Fruit fly (Drosophila melanogaster) whole organism, embryonic: Measurements from ENCODE around the gene Cyp313a1.

Experiments
- ATbp ChIP-seq: fragments of 200-800 bp; sonication (Bioruptor generic); optimal IDR thresholded peaks from 2 replicates; lab custom pipeline; 2017; ENCODE audit warnings: missing biosample characterization, mild to moderate bottlenecking, missing genetic modification characterization, missing genetic modification reagents
- CG1233 ChIP-seq: fragments of 200-800 bp; sonication (Bioruptor generic); optimal IDR thresholded peaks from 4 replicates; lab custom pipeline; 2018; ENCODE audit warnings: missing biosample characterization, mild to moderate bottlenecking, missing genetic modification characterization
- CG14014 ChIP-seq: fragments of 200-800 bp; sonication (Bioruptor generic); IDR thresholded peaks from 2 replicates; pipeline ENCODE4 v1.3.6; 2022; ENCODE audit warnings: missing biosample characterization, missing genetic modification characterization
- CG14710 ChIP-seq: fragments of 200-800 bp; sonication (Bioruptor generic); optimal IDR thresholded peaks from 3 replicates; lab custom pipeline; 2019; ENCODE audit warnings: missing biosample characterization, mild to moderate bottlenecking, missing genetic modification characterization, moderate library complexity
- CG15601 ChIP-seq: fragments of 200-800 bp; sonication (Bioruptor generic); optimal IDR thresholded peaks from 3 replicates; lab custom pipeline; 2019; ENCODE audit warnings: missing biosample characterization, mild to moderate bottlenecking, missing genetic modification characterization, moderate library complexity
- CG15696 ChIP-seq: fragments of 200-800 bp; sonication (Bioruptor generic); optimal IDR thresholded peaks from 2 replicates; lab custom pipeline; 2019; ENCODE audit warnings: missing biosample characterization, mild to moderate bottlenecking, missing genetic modification characterization, moderate library complexity
- CG18011 ChIP-seq: fragments of 200-800 bp; sonication (Bioruptor generic); optimal IDR thresholded peaks from 2 replicates; lab custom pipeline; 2017; ENCODE audit warnings: missing biosample characterization, missing genetic modification characterization, mild to moderate bottlenecking, moderate library complexity, missing genotype
- CG18476 ChIP-seq: fragments of 200-800 bp; sonication (Bioruptor generic); optimal IDR thresholded peaks from 2 replicates; lab custom pipeline; 2016; ENCODE audit warnings: missing biosample characterization, mild to moderate bottlenecking, missing genetic modification characterization
- CG3838 ChIP-seq: fragments of 200-800 bp; sonication (Bioruptor generic); optimal IDR thresholded peaks from 3 replicates; lab custom pipeline; 2016; ENCODE audit warnings: missing biosample characterization, missing genetic modification characterization
- CG42726 ChIP-seq: fragments of 200-800 bp; sonication (Bioruptor generic); IDR thresholded peaks from 2 replicates; pipeline ENCODE4 v1.3.6; 2022; ENCODE audit warnings: missing biosample characterization, missing genetic modification characterization; ENCODE audit not compliant: partially characterized antibody
- CG5245 ChIP-seq: fragments of 200-800 bp; sonication (Bioruptor generic); optimal IDR thresholded peaks from 3 replicates; lab custom pipeline; 2016; ENCODE audit warnings: missing biosample characterization, missing genetic modification characterization
- CG7839 ChIP-seq: fragments of 200-800 bp; sonication (Bioruptor generic); optimal IDR thresholded peaks from 3 replicates; lab custom pipeline; 2018; ENCODE audit warnings: missing biosample characterization, mild to moderate bottlenecking, missing genetic modification characterization, moderate library complexity
- CG7963 ChIP-seq: fragments of 200-800 bp; sonication (Bioruptor generic); IDR thresholded peaks from 3 replicates; pipeline ENCODE4 v1.3.6; 2022; ENCODE audit warnings: missing biosample characterization, missing genetic modification characterization; ENCODE audit not compliant: partially characterized antibody
- CG8359 ChIP-seq: fragments of 200-800 bp; sonication (Bioruptor generic); optimal IDR thresholded peaks from 2 replicates; lab custom pipeline; 2017; ENCODE audit warnings: missing biosample characterization, mild to moderate bottlenecking, missing genetic modification characterization, borderline replicate concordance
- Chrac-16 ChIP-seq: fragments of 200-800 bp; sonication (Bioruptor generic); optimal IDR thresholded peaks from 3 replicates; lab custom pipeline; 2016; ENCODE audit warnings: missing biosample characterization, missing genetic modification characterization
- CoRest ChIP-seq: fragments of 200-800 bp; sonication (Bioruptor generic); optimal IDR thresholded peaks from 3 replicates; lab custom pipeline; 2018; ENCODE audit warnings: missing biosample characterization, mild to moderate bottlenecking, missing genetic modification characterization, moderate library complexity
- D19B ChIP-seq: fragments of 200-800 bp; sonication (Bioruptor generic); optimal IDR thresholded peaks from 2 replicates; lab custom pipeline; 2017; ENCODE audit warnings: missing biosample characterization, mild to moderate bottlenecking, missing genetic modification characterization
- H15 ChIP-seq: fragments of 200-800 bp; sonication (Bioruptor generic); IDR thresholded peaks from 3 replicates; pipeline ENCODE4 v1.3.6; 2022; ENCODE audit warnings: missing biosample characterization, missing genetic modification characterization
- Hand ChIP-seq: fragments of 200-800 bp; sonication (Bioruptor generic); optimal IDR thresholded peaks from 2 replicates; lab custom pipeline; 2017; ENCODE audit warnings: mild to moderate bottlenecking, missing biosample characterization, missing genetic modification reagents, missing genetic modification characterization
- Hmr ChIP-seq: fragments of 200-800 bp; sonication (Bioruptor generic); optimal IDR thresholded peaks from 3 replicates; lab custom pipeline; 2017; ENCODE audit warnings: mild to moderate bottlenecking, missing biosample characterization, missing genetic modification reagents, missing genetic modification characterization
- Hr39 ChIP-seq: fragments of >200 bp; optimal IDR thresholded peaks from 2 replicates; lab custom pipeline; 2017
- Hr51 ChIP-seq, 2 experiments: fragments of 200-800 bp; sonication (Bioruptor generic); optimal IDR thresholded peaks; 2 replicates in 1 of 2; 3 replicates in 1 of 2; lab custom pipeline; 2016 to 2018; ENCODE audit warnings: missing biosample characterization in 2 of 2, missing genetic modification characterization in 2 of 2, mild to moderate bottlenecking in 1 of 2, moderate library complexity in 1 of 2
- Jarid2 ChIP-seq: fragments of 200-800 bp; sonication (Bioruptor generic); optimal IDR thresholded peaks from 3 replicates; lab custom pipeline; 2017; ENCODE audit warnings: mild to moderate bottlenecking, missing biosample characterization, missing genetic modification reagents, missing genetic modification characterization
- MESR4 ChIP-seq: fragments of 200-800 bp; sonication (Bioruptor generic); optimal IDR thresholded peaks from 2 replicates; lab custom pipeline; 2018; ENCODE audit warnings: missing biosample characterization, mild to moderate bottlenecking, missing genetic modification characterization, moderate library complexity
- MTF-1 ChIP-seq: fragments of 200-800 bp; sonication (Bioruptor generic); optimal IDR thresholded peaks from 2 replicates; lab custom pipeline; 2018; ENCODE audit warnings: missing biosample characterization, mild to moderate bottlenecking, missing genetic modification characterization, borderline replicate concordance
- NfI ChIP-seq: fragments of 200-800 bp; sonication (Bioruptor generic); optimal IDR thresholded peaks from 3 replicates; lab custom pipeline; 2018; ENCODE audit warnings: missing biosample characterization, mild to moderate bottlenecking, missing genetic modification characterization, moderate library complexity
- Ptx1 ChIP-seq: fragments of 200-800 bp; sonication (Bioruptor generic); IDR thresholded peaks from 2 replicates; pipeline ENCODE4 v1.3.6; 2022; ENCODE audit warnings: missing biosample characterization, missing genetic modification characterization
- Sox100B ChIP-seq: fragments of 200-800 bp; sonication (Bioruptor generic); optimal IDR thresholded peaks from 3 replicates; lab custom pipeline; 2018; ENCODE audit warnings: missing biosample characterization, mild to moderate bottlenecking, missing genetic modification characterization
- Usf ChIP-seq: fragments of 200-800 bp; sonication (Bioruptor generic); optimal IDR thresholded peaks from 2 replicates; lab custom pipeline; 2017; ENCODE audit warnings: missing genotype, missing biosample characterization, missing genetic modification characterization
- YL-1 ChIP-seq: fragments of 200-800 bp; sonication (Bioruptor generic); optimal IDR thresholded peaks from 3 replicates; lab custom pipeline; 2017; ENCODE audit warnings: missing biosample characterization, mild to moderate bottlenecking, missing genetic modification characterization
- bab2 ChIP-seq: fragments of 200-800 bp; sonication (Bioruptor generic); optimal IDR thresholded peaks from 2 replicates; lab custom pipeline; 2016; ENCODE audit warnings: missing biosample characterization, missing genetic modification characterization
- chinmo ChIP-seq: fragments of 200-800 bp; sonication (Bioruptor generic); IDR thresholded peaks from 4 replicates; pipeline ENCODE4 v1.3.6; 2022; ENCODE audit warnings: missing biosample characterization, missing genetic modification characterization; ENCODE audit not compliant: partially characterized antibody
- ci ChIP-seq: fragments of 200-800 bp; sonication (Bioruptor generic); IDR thresholded peaks from 3 replicates; pipeline ENCODE4 v1.3.6; 2022; ENCODE audit warnings: missing biosample characterization, missing genetic modification characterization
- crc ChIP-seq: fragments of 200-800 bp; sonication (Bioruptor generic); optimal IDR thresholded peaks from 2 replicates; lab custom pipeline; 2016; ENCODE audit warnings: missing biosample characterization, missing genetic modification characterization
- dan ChIP-seq: fragments of 200-800 bp; sonication (Bioruptor generic); IDR thresholded peaks from 2 replicates; pipeline ENCODE4 v1.3.6; 2022; ENCODE audit warnings: missing biosample characterization, missing genetic modification characterization
- dm ChIP-seq: fragments of 200-800 bp; sonication (Bioruptor generic); optimal IDR thresholded peaks from 3 replicates; lab custom pipeline; 2016; ENCODE audit warnings: missing biosample characterization, missing genetic modification characterization
- dmrt99B ChIP-seq: fragments of 200-800 bp; sonication (Bioruptor generic); optimal IDR thresholded peaks from 2 replicates; lab custom pipeline; 2018; ENCODE audit warnings: missing biosample characterization, mild to moderate bottlenecking, missing genetic modification characterization, moderate library complexity
- ftz-f1 ChIP-seq: fragments of 200-800 bp; sonication (Bioruptor generic); optimal IDR thresholded peaks from 2 replicates; lab custom pipeline; 2016; ENCODE audit warnings: missing biosample characterization, missing genetic modification characterization
- gsb-n ChIP-seq: fragments of 200-800 bp; sonication (Bioruptor generic); optimal IDR thresholded peaks from 3 replicates; lab custom pipeline; 2018; ENCODE audit warnings: missing biosample characterization, mild to moderate bottlenecking, missing genetic modification characterization
- jumu ChIP-seq: fragments of 200-800 bp; sonication (Bioruptor generic); optimal IDR thresholded peaks from 3 replicates; lab custom pipeline; 2016; ENCODE audit warnings: missing biosample characterization, missing genetic modification characterization
- onecut ChIP-seq: fragments of 200-800 bp; sonication (Bioruptor generic); IDR thresholded peaks from 2 replicates; pipeline ENCODE4 v1.3.6; 2022; ENCODE audit warnings: missing biosample characterization, missing genetic modification characterization
- rib ChIP-seq: fragments of 200-800 bp; sonication (Bioruptor generic); IDR thresholded peaks from 2 replicates; pipeline ENCODE4 v1.3.6; 2022; ENCODE audit warnings: missing biosample characterization, missing genetic modification characterization
- scrt ChIP-seq: fragments of 200-800 bp; sonication (Bioruptor generic); optimal IDR thresholded peaks from 2 replicates; lab custom pipeline; 2018; ENCODE audit warnings: missing biosample characterization, mild to moderate bottlenecking, missing genetic modification characterization, moderate library complexity
- slou ChIP-seq: fragments of 200-800 bp; sonication (Bioruptor generic); optimal IDR thresholded peaks from 3 replicates; lab custom pipeline; 2016; ENCODE audit warnings: missing biosample characterization, missing genetic modification characterization
- stc ChIP-seq: fragments of 200-800 bp; sonication (Bioruptor generic); IDR thresholded peaks from 2 replicates; pipeline ENCODE4 v1.3.6; 2022; ENCODE audit warnings: missing biosample characterization, missing genetic modification characterization
- sug ChIP-seq: fragments of 200-800 bp; optimal IDR thresholded peaks from 2 replicates; lab custom pipeline; 2019; ENCODE audit warnings: missing biosample characterization, mild to moderate bottlenecking, missing genetic modification characterization, moderate library complexity
- unc-4 ChIP-seq: fragments of 200-800 bp; sonication (Bioruptor generic); IDR thresholded peaks from 2 replicates; pipeline ENCODE4 v1.3.6; 2022; ENCODE audit warnings: missing biosample characterization, missing genetic modification characterization; ENCODE audit not compliant: partially characterized antibody
- unpg ChIP-seq: fragments of 200-800 bp; sonication (Bioruptor generic); optimal IDR thresholded peaks from 3 replicates; lab custom pipeline; 2018; ENCODE audit warnings: missing biosample characterization, mild to moderate bottlenecking, missing genetic modification characterization, moderate library complexity
- z ChIP-seq: fragments of 200-800 bp; sonication (Bioruptor generic); IDR thresholded peaks from 3 replicates; pipeline ENCODE4 v1.3.6; 2022; ENCODE audit warnings: missing biosample characterization, missing genetic modification characterization

The Cyp313a1 gene

DNA sequence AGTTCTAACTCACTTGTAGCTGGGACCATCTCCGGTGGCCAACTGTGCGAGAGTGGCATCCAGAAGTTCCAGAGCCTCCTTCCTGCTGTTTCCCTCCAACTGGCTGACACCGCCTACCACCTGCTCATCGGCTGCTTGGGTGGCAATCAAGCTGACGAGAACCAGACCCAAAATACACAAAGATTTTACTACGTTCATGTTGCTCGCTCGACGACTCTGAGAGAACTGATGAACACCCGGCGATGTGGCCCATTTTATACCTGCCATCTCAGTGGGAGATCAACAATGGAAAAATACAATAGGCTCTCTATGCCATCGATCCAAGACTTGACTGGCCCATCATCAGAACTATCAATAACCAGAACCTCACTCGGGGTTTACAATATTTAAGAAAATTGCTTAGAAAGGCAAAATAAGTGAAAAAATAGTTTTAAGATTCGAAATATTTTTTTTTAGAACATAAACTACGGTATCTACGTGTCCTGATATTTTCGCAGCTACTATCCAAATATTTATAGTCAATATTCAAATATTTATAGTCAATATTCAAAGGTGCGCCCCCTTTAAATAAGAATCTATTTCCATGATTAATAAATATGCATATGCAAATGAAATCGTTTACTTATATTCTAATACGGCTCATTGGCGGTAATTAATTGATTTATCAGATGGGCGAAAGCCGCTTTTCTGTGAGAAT, 48.7 kb downstream of the Cyp313a1 start, which contains the start of gene Cys (continued):
- TF ChIP-seq Hr51 (GFP tag; optimal IDR thresholded peaks at IDR 0.05; lab: Kevin White, UChicago) = no peak
- TF ChIP-seq rib (GFP tag; lab: Robert Waterston, UW) = 0 out of 2 replicates have a peak, but pooled peaks have one; percentile 31
- peak; percentile 43 for TF ChIP-seq dmrt99B (tag; lab: Kevin White, UChicago)
- peak; percentile 62 for TF ChIP-seq onecut (GFP tag; lab: Robert Waterston, UW)
- TF ChIP-seq dan (GFP tag; lab: Robert Waterston, UW) = no peak
- TF ChIP-seq CG3838 = no peak
- TF ChIP-seq CoRest (tag; lab: Kevin White, UChicago) = peak; percentile 37
- TF ChIP-seq CG42726 (GFP tag; lab: Robert Waterston, UW) = no peak
- TF ChIP-seq ATbp (GFP tag; lab: Kevin White, UChicago) = no peak
- TF ChIP-seq D19B (GFP tag; lab: Kevin White, UChicago) = peak; percentile 27
- peak; percentile 39 for TF ChIP-seq CG7839 (tag; lab: Kevin White, UChicago)
- TF ChIP-seq CG18011 (GFP tag; lab: Kevin White, UChicago) = no peak
- TF ChIP-seq Usf (GFP tag; lab: Kevin White, UChicago) = no peak
- TF ChIP-seq jumu = no peak
- no peak for TF ChIP-seq dm (GFP tag; lab: Kevin White, UChicago)
- no peak for TF ChIP-seq CG7963 (GFP tag; lab: Robert Waterston, UW)
- peak; percentile 30 for TF ChIP-seq Hmr (GFP tag; lab: Kevin White, UChicago)
- TF ChIP-seq Ptx1 (GFP tag; lab: Robert Waterston, UW) = no peak
- no peak for TF ChIP-seq slou (GFP tag; lab: Kevin White, UChicago)
- TF ChIP-seq Jarid2 (GFP tag; lab: Kevin White, UChicago) = peak; percentile 73
- peak; percentile 23; the same call in 1 of the 4 replicates for TF ChIP-seq chinmo
- TF ChIP-seq ci (GFP tag; lab: Robert Waterston, UW) = peak; percentile 70; the same call in 2 of the 3 replicates
- no peak for TF ChIP-seq scrt (GFP tag; lab: Kevin White, UChicago)
- no peak for TF ChIP-seq Hand (GFP tag; lab: Kevin White, UChicago)
- no peak for TF ChIP-seq Hr39 (lab: Kevin White, UChicago)
- peak; percentile 13 for TF ChIP-seq NfI (GFP tag; lab: Kevin White, UChicago)
- no peak for TF ChIP-seq YL-1
- TF ChIP-seq CG1233 = no peak
- TF ChIP-seq CG5245 (GFP tag; lab: Kevin White, UChicago) = no peak
- no peak for TF ChIP-seq bab2 (GFP tag; lab: Kevin White, UChicago)
- no peak for TF ChIP-seq H15 (GFP tag; lab: Robert Waterston, UW)
- no peak for TF ChIP-seq stc
- no peak for TF ChIP-seq unc-4 (GFP tag; lab: Robert Waterston, UW)
- TF ChIP-seq CG14014 = no peak; the same call in 1 of the 2 replicates
- TF ChIP-seq CG15696 (tag; lab: Kevin White, UChicago) = no peak
- no peak for TF ChIP-seq CG18476
- no peak for TF ChIP-seq CG14710 (tag; lab: Kevin White, UChicago)
- no peak for TF ChIP-seq crc
- TF ChIP-seq z (GFP tag; lab: Robert Waterston, UW) = 0 out of 3 replicates have a peak, but pooled peaks have one; percentile 61
- no peak for TF ChIP-seq Sox100B
- peak; percentile 19 for TF ChIP-seq unpg
- TF ChIP-seq MESR4 = peak; percentile 26
- TF ChIP-seq MTF-1 = no peak
- TF ChIP-seq CG8359 (GFP tag; lab: Kevin White, UChicago) = no peak
- TF ChIP-seq CG15601 (tag; lab: Kevin White, UChicago) = peak; percentile 26
- TF ChIP-seq gsb-n (tag; lab: Kevin White, UChicago) = no peak
- no peak for TF ChIP-seq Chrac-16 (GFP tag; lab: Kevin White, UChicago)
- no peak for TF ChIP-seq ftz-f1 (GFP tag; lab: Kevin White, UChicago)
- TF ChIP-seq sug (tag; lab: Kevin White, UChicago) = peak; percentile 34
